Worm (Caenorhabditis elegans) whole organism, L2 larva: Measurements from ENCODE around the gene C05E11.2.

Experiments used
- blmp-1 ChIP-seq: sonication (generic microtip); optimal IDR thresholded peaks from 2 replicates; lab custom pipeline; 2017; ENCODE audit warnings: missing genetic modification characterization, mild to moderate bottlenecking, missing compliant biosample characterization, antibody characterized with exemption, moderate library complexity; ENCODE audit not compliant: insufficient read depth
- egl-27 ChIP-seq: sonication (generic microtip); optimal IDR thresholded peaks from 3 replicates; lab custom pipeline; 2017; ENCODE audit warnings: missing biosample characterization, missing genetic modification reagents, missing genetic modification characterization
- nhr-21 ChIP-seq: fragments of 150-350 bp; optimal IDR thresholded peaks from 2 replicates; lab custom pipeline; 2014; ENCODE audit warnings: missing biosample characterization, missing genetic modification characterization
- nhr-237 ChIP-seq: fragments of 150-350 bp; optimal IDR thresholded peaks from 2 replicates; lab custom pipeline; 2014; ENCODE audit warnings: missing biosample characterization, missing genetic modification characterization
- unc-39 ChIP-seq: fragments of 150-350 bp; optimal IDR thresholded peaks from 2 replicates; lab custom pipeline; 2014; ENCODE audit warnings: missing biosample characterization, missing genetic modification characterization
- zag-1 ChIP-seq: fragments of 150-350 bp; optimal IDR thresholded peaks from 2 replicates; lab custom pipeline; 2014; ENCODE audit warnings: missing biosample characterization, missing genetic modification characterization

DNA sequence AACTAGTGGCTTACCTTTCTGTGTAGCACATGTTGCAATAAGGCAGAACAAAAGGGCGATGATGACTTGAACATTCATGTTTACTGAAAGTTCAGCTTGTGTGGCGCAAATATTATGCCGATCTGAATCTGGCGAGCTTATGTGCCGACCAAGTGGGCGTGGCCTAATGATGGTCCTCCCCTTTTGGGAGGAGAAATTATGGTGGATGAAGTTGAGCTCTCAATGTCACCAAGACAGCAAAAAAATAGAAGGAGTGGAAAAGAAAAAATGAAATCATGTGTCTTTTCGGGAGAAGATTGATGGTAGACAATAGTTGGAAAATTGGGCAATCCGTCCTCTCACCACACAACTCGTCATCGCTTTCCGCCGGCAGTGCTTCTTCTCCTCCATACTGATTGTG is 5.5 kb downstream of the C05E11.2 start, which contains the start of gene flp-12:
- TF ChIP-seq egl-27 (tag; lab: Kevin White, UChicago) (no peak), nhr-21 (no peak), unc-39 (tag; lab: Kevin White, UChicago) (no peak), nhr-237 (tag; lab: Kevin White, UChicago) (no peak), zag-1 (tag; lab: Kevin White, UChicago) (no peak), blmp-1 (no peak)
